Worm (Caenorhabditis elegans): ENCODE measurements around the gene cwf-19L1.
A peak's percentile ranks its signal among the peaks of the same experiment; 100 is the strongest.

ce11 chrV:6105374-6105773 lies 2.3 kb upstream of the cwf-19L1 start, which contains the start of gene atf-8:
- TF ChIP-seq unc-39 (tag; optimal IDR thresholded peaks at IDR 0.05) (no peak), blmp-1 (tag; optimal IDR thresholded peaks at IDR 0.05) (peak; percentile 99), sptf-1 (tag; optimal IDR thresholded peaks at IDR 0.05) (no peak), nhr-12 (tag; optimal IDR thresholded peaks at IDR 0.05) (no peak), ham-2 (GFP tag; optimal IDR thresholded peaks at IDR 0.05) (peak; percentile 77), drap-1 (GFP tag; optimal IDR thresholded peaks at IDR 0.05) (no peak), pha-4 (tag; optimal IDR thresholded peaks at IDR 0.05) (no peak), nhr-237 (tag; optimal IDR thresholded peaks at IDR 0.05) (no peak)

Data from whole organism, mixed stage, embryonic.